Fruit fly (Drosophila melanogaster): Measurements from ENCODE around the gene CG32022.
A peak's percentile ranks its signal among the peaks of the same experiment; 100 is the strongest.

DNA sequence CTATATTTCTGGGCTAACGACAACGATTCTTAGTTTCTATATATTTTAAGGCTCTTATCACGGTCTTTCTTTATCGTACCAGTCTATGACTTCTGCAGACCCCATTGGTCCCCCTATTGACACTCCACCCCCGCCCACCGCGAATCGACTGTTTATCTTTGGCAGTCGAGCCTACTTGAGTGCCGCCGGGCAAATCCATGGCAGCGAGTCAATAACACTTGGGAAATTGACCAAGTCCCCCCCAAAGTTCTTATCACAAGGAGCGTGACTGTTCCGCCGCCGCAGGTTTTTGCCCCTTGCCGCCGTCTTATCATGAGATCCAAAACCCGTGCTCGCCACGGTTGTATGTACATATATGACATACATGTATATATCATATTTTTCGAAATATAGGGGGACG is 21.5 kb downstream of the CG32022 start:
- peak; percentile 29; the same call in 1 of the 2 replicates for TF ChIP-seq CG14014 (GFP tag; IDR thresholded peaks at IDR 0.05)
- TF ChIP-seq ttk (GFP tag; IDR thresholded peaks at IDR 0.05), result no peak
- no peak for TF ChIP-seq TFAM (GFP tag; optimal IDR thresholded peaks at IDR 0.05)
- no peak for TF ChIP-seq repo (GFP tag; optimal IDR thresholded peaks at IDR 0.05)
- TF ChIP-seq maf-S (GFP tag; optimal IDR thresholded peaks at IDR 0.05), result no peak
- no peak for TF ChIP-seq ind (GFP tag; optimal IDR thresholded peaks at IDR 0.05)
- TF ChIP-seq crp (GFP tag; optimal IDR thresholded peaks at IDR 0.05), result no peak
